Worm (Caenorhabditis elegans): Measurements from ENCODE around the gene prdx-2.

- TF ChIP-seq egl-27 (tag; optimal IDR thresholded peaks at IDR 0.05) (no peak), nhr-11 (tag; optimal IDR thresholded peaks at IDR 0.05) (no peak), unc-62 (GFP tag; optimal IDR thresholded peaks at IDR 0.05) (no peak), nhr-237 (tag; optimal IDR thresholded peaks at IDR 0.05) (no peak), nhr-6 (tag; optimal IDR thresholded peaks at IDR 0.05) (no peak), ztf-4 (tag; optimal IDR thresholded peaks at IDR 0.05) (no peak), ama-1 (optimal IDR thresholded peaks at IDR 0.05) (no peak), lin-39 (tag; optimal IDR thresholded peaks at IDR 0.05) (no peak), mdl-1 (tag; optimal IDR thresholded peaks at IDR 0.05) (no peak), nhr-12 (tag; optimal IDR thresholded peaks at IDR 0.05) (no peak), elt-3 (tag; optimal IDR thresholded peaks at IDR 0.05) (no peak), ceh-82 (tag; optimal IDR thresholded peaks at IDR 0.05) (no peak), ceh-16 (tag; optimal IDR thresholded peaks at IDR 0.05) (no peak)
Observed at ce11 chrII:5399201-5399600, 21.2 kb downstream of the prdx-2 start, which contains the start of gene mog-5.

Measured in whole organism, L2 larva.